Worm (Caenorhabditis elegans): ENCODE data around the gene K06G5.1.

ce11 chrX:14236121-14236824, 21.5 kb downstream of the K06G5.1 start:
- TF ChIP-seq sma-9 (GFP tag; optimal IDR thresholded peaks at IDR 0.05) (no peak), sma-9 (tag; optimal IDR thresholded peaks at IDR 0.05) (no peak), nhr-12 (tag; optimal IDR thresholded peaks at IDR 0.05) (no peak), elt-3 (tag; optimal IDR thresholded peaks at IDR 0.05) (no peak), nhr-237 (tag; optimal IDR thresholded peaks at IDR 0.05) (no peak), unc-39 (tag; optimal IDR thresholded peaks at IDR 0.05) (no peak), nhr-11 (tag; optimal IDR thresholded peaks at IDR 0.05) (no peak), ceh-82 (tag; optimal IDR thresholded peaks at IDR 0.05) (no peak), unc-62 (GFP tag; optimal IDR thresholded peaks at IDR 0.05) (no peak), aly-2 (tag; optimal IDR thresholded peaks at IDR 0.05) (no peak), ceh-16 (tag; optimal IDR thresholded peaks at IDR 0.05) (no peak), egl-27 (tag; optimal IDR thresholded peaks at IDR 0.05) (no peak)
